Fruit fly (Drosophila melanogaster): Measurements from ENCODE around the gene CG32243.

DNA sequence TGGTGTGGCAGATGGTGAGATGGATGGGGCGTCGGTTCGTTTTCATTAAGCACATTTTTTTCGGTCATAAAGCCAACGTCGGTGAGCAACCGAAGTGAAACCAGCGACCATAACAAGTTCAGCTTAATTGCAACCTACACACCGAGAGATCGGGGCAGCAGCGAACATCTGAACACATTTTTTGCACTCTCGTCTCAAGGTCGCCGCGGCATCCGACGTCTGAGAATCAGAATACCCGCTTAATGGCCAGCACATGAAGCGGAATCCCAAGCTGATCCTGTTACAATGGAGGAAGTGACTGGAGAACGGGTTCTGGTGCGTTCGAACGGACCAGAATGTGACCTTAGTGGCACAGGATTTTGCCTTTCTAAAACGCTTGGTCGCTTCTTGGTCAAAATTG is 47.4 kb downstream of the CG32243 start:
- TF ChIP-seq CTCF (optimal IDR thresholded peaks at IDR 0.05) (no peak), CG8478 (optimal IDR thresholded peaks at IDR 0.05) (no peak)
